Worm (Caenorhabditis elegans): ENCODE results near the gene nhr-10.

DNA sequence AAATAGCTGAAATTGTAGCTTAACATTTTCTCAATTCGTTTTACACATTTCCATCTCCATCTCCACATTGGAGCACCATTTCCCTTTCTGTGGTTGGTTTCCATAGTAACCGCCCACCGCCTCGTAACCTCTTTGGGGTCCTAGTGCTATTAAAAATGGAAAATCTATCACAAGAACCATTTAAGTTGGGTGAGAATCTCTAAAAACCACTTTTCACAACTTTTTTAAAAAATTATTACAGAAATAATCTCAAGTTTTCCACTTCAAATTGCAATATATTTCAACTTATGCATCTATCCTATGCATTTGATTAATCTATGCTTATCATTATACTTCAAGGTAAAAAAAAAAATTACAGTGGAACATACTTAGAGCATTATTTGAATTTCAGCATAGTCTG is 45.3 kb downstream of the nhr-10 start, which contains the start of gene tmem-17:
- TF ChIP-seq W03F9.2 (tag; optimal IDR thresholded peaks at IDR 0.05) (no peak), him-1 (tag; optimal IDR thresholded peaks at IDR 0.05) (no peak), dao-5 (tag; optimal IDR thresholded peaks at IDR 0.05) (no peak)

All from whole organism, L4/young adult.